Worm (Caenorhabditis elegans) whole organism, L4 larva: Measurements from ENCODE around the gene ubc-20.

ENCODE experiments used
- D1046.2 ChIP-seq: fragments of 200-800 bp; sonication (Bioruptor generic); IDR thresholded peaks from 2 replicates; pipeline ENCODE4 v1.3.6; 2022; ENCODE audit warnings: missing genetic modification characterization, missing compliant biosample characterization
- F44E2.7 ChIP-seq: fragments of 200-800 bp; sonication (Bioruptor generic); IDR thresholded peaks from 2 replicates; pipeline ENCODE4 v2.1.2; 2022; ENCODE audit warnings: missing genetic modification characterization, missing compliant biosample characterization
- T20F7.1 ChIP-seq: fragments of 200-800 bp; sonication (Bioruptor generic); optimal IDR thresholded peaks from 2 replicates; lab custom pipeline; 2018; ENCODE audit warnings: mild to moderate bottlenecking, missing genetic modification characterization, missing compliant biosample characterization
- Y48G9A.11 ChIP-seq: fragments of 200-800 bp; sonication (Bioruptor generic); IDR thresholded peaks from 2 replicates; pipeline ENCODE4 v1.3.6; 2022; ENCODE audit warnings: missing genetic modification reagents, missing genetic modification characterization, missing compliant biosample characterization
- Y5F2A.4 ChIP-seq: fragments of 200-800 bp; sonication (Bioruptor generic); optimal IDR thresholded peaks from 2 replicates; lab custom pipeline; 2018; ENCODE audit warnings: mild to moderate bottlenecking, missing genetic modification characterization, missing compliant biosample characterization
- aha-1 ChIP-seq: fragments of 150-350 bp; peaks from one replicate; lab custom pipeline; 2014; ENCODE audit warnings: missing biosample characterization, missing genetic modification characterization
- aly-2 ChIP-seq: sonication (generic microtip); optimal IDR thresholded peaks from 2 replicates; lab custom pipeline; 2018; ENCODE audit warnings: missing biosample characterization, missing genetic modification characterization
- arid-1 ChIP-seq: fragments of 200-800 bp; sonication (Bioruptor generic); conservative IDR thresholded peaks from 2 replicates; pipeline ENCODE4 v1.3.6; 2022; ENCODE audit warnings: missing genetic modification reagents, missing genetic modification characterization, missing compliant biosample characterization
- attf-4 ChIP-seq: sonication (generic microtip); optimal IDR thresholded peaks from 3 replicates; lab custom pipeline; 2017; ENCODE audit warnings: missing biosample characterization, missing genetic modification characterization
- ceh-44 ChIP-seq: fragments of 200-800 bp; sonication (Bioruptor generic); IDR thresholded peaks from 2 replicates; pipeline ENCODE4 v1.3.6; 2022; ENCODE audit warnings: missing genetic modification reagents, missing genetic modification characterization, missing compliant biosample characterization
- ces-1 ChIP-seq: fragments of 150-350 bp; sonication (generic microtip); optimal IDR thresholded peaks from 4 replicates; lab custom pipeline; 2014; ENCODE audit warnings: missing biosample characterization, missing genetic modification reagents, missing genetic modification characterization
- ctbp-1 ChIP-seq: fragments of 200-800 bp; sonication (Bioruptor generic); IDR thresholded peaks from 2 replicates; pipeline ENCODE4 v1.3.6; 2022; ENCODE audit warnings: missing genetic modification reagents, missing genetic modification characterization, missing compliant biosample characterization
- daf-12 ChIP-seq: fragments of 150-350 bp; optimal IDR thresholded peaks from 2 replicates; lab custom pipeline; 2014; ENCODE audit warnings: missing biosample characterization, missing genetic modification reagents, missing genetic modification characterization
- daf-16 ChIP-seq, 3 experiments: sonication (generic microtip); optimal IDR thresholded peaks; 2 replicates each; lab custom pipeline; 2016 to 2017; ENCODE audit warnings: missing genetic modification characterization in 3 of 3, missing genetic modification reagents in 3 of 3, mild to moderate bottlenecking in 2 of 3, missing compliant biosample characterization in 2 of 3, missing biosample characterization in 1 of 3, moderate library complexity in 1 of 3
- daf-19 ChIP-seq: fragments of 200-800 bp; sonication (Bioruptor generic); conservative IDR thresholded peaks from 2 replicates; pipeline ENCODE4 v1.3.6; 2022; ENCODE audit warnings: missing genetic modification characterization, missing compliant biosample characterization
- daf-8 ChIP-seq: fragments of 200-800 bp; sonication (Bioruptor generic); IDR thresholded peaks from 2 replicates; pipeline ENCODE4 v1.3.6; 2022; ENCODE audit warnings: missing genetic modification characterization, missing compliant biosample characterization
- dmd-8 ChIP-seq: fragments of 200-800 bp; sonication (Bioruptor generic); IDR thresholded peaks from 2 replicates; pipeline ENCODE4 v1.3.6; 2022; ENCODE audit warnings: missing genetic modification characterization, missing compliant biosample characterization
- dpl-1 ChIP-seq: fragments of 150-350 bp; optimal IDR thresholded peaks from 2 replicates; lab custom pipeline; 2014; ENCODE audit warnings: missing biosample characterization, missing genetic modification reagents, missing genetic modification characterization
- duxl-1 ChIP-seq: sonication (generic microtip); optimal IDR thresholded peaks from 2 replicates; lab custom pipeline; 2016; ENCODE audit warnings: mild to moderate bottlenecking, missing genetic modification characterization, moderate library complexity, missing compliant biosample characterization; ENCODE audit not compliant: poor library complexity
- egl-27 ChIP-seq: sonication (generic microtip); optimal IDR thresholded peaks from 3 replicates; lab custom pipeline; 2017; ENCODE audit warnings: missing biosample characterization, missing genetic modification reagents, missing genetic modification characterization
- egl-43 ChIP-seq: fragments of 200-800 bp; sonication (Bioruptor generic); IDR thresholded peaks from 2 replicates; pipeline ENCODE4 v1.3.6; 2022; ENCODE audit warnings: missing genetic modification reagents, missing genetic modification characterization, missing compliant biosample characterization
- fkh-10 ChIP-seq: fragments of 150-350 bp; optimal IDR thresholded peaks from 2 replicates; lab custom pipeline; 2014; ENCODE audit warnings: missing biosample characterization, missing genetic modification reagents, missing genetic modification characterization
- hif-1 ChIP-seq, 2 experiments: sonication (generic microtip); optimal IDR thresholded peaks; 2 replicates each; lab custom pipeline; 2016 to 2017; ENCODE audit warnings: missing compliant biosample characterization in 2 of 2, missing genetic modification characterization in 2 of 2, missing genetic modification reagents in 2 of 2, missing genotype in 2 of 2, mild to moderate bottlenecking in 1 of 2
- hlh-11 ChIP-seq: fragments of 200-800 bp; sonication (Bioruptor generic); optimal IDR thresholded peaks from 2 replicates; lab custom pipeline; 2018; ENCODE audit warnings: mild to moderate bottlenecking, missing genetic modification characterization, missing compliant biosample characterization
- hlh-30 ChIP-seq: sonication (generic microtip); optimal IDR thresholded peaks from 2 replicates; lab custom pipeline; 2017; ENCODE audit warnings: antibody characterized with exemption, mild to moderate bottlenecking, missing genetic modification characterization, missing compliant biosample characterization; ENCODE audit not compliant: insufficient read depth
- lin-15B ChIP-seq: fragments of 150-350 bp; sonication (generic microtip); optimal IDR thresholded peaks from 3 replicates; lab custom pipeline; 2014; ENCODE audit warnings: missing biosample characterization, missing genetic modification characterization
- lin-29 ChIP-seq: fragments of 200-800 bp; sonication (Bioruptor generic); IDR thresholded peaks from 2 replicates; pipeline ENCODE4 v1.3.6; 2022; ENCODE audit warnings: missing genetic modification reagents, missing genetic modification characterization, missing compliant biosample characterization
- lsy-2 ChIP-seq, 2 experiments: fragments of 150-350 bp in 1 of 2; sonication (generic microtip) in 1 of 2; optimal IDR thresholded peaks; 2 replicates each; lab custom pipeline; 2014 to 2017; ENCODE audit warnings: missing biosample characterization in 2 of 2, missing genetic modification characterization in 2 of 2
- madf-5 ChIP-seq, 2 experiments: fragments of 200-800 bp; sonication (Bioruptor generic); IDR thresholded peaks; 2 replicates each; pipeline ENCODE4 v1.3.6; 2022; ENCODE audit warnings: missing compliant biosample characterization in 2 of 2, missing genetic modification characterization in 2 of 2
- mxl-3 ChIP-seq: fragments of 200-800 bp; sonication (Bioruptor generic); optimal IDR thresholded peaks from 2 replicates; lab custom pipeline; 2018; ENCODE audit warnings: mild to moderate bottlenecking, missing genetic modification characterization, missing compliant biosample characterization
- nhr-11 ChIP-seq: fragments of 150-350 bp; optimal IDR thresholded peaks from 2 replicates; lab custom pipeline; 2014; ENCODE audit warnings: missing biosample characterization, missing genetic modification characterization
- nhr-77 ChIP-seq: fragments of 150-350 bp; optimal IDR thresholded peaks from 2 replicates; lab custom pipeline; 2014; ENCODE audit warnings: missing biosample characterization, missing genetic modification characterization
- pha-4 ChIP-seq, 2 experiments: fragments of 150-350 bp in 1 of 2; fragments of 200-800 bp in 1 of 2; sonication (Bioruptor generic) in 1 of 2; IDR thresholded peaks in 1 of 2; optimal IDR thresholded peaks in 1 of 2; 2 replicates each; pipeline versions ENCODE4 v1.3.6 to Lab custom; 2014 to 2022; ENCODE audit warnings: missing genetic modification characterization in 2 of 2, missing genetic modification reagents in 2 of 2, missing biosample characterization in 1 of 2, missing compliant biosample characterization in 1 of 2
- sdz-12 ChIP-seq: fragments of 200-800 bp; sonication (Bioruptor generic); optimal IDR thresholded peaks from 2 replicates; lab custom pipeline; 2018; ENCODE audit warnings: mild to moderate bottlenecking, missing genetic modification characterization, missing compliant biosample characterization
- unc-130 ChIP-seq: sonication (generic microtip); optimal IDR thresholded peaks from 2 replicates; lab custom pipeline; 2016; ENCODE audit warnings: missing genetic modification reagents, missing genetic modification characterization, missing compliant biosample characterization
- unc-62 ChIP-seq, 3 experiments: fragments of 150-350 bp in 1 of 3; sonication (generic microtip); optimal IDR thresholded peaks in 2 of 3; peaks in 1 of 3; 1 replicate in 1 of 3; 2 replicates in 2 of 3; lab custom pipeline; 2014 to 2017; ENCODE audit warnings: missing biosample characterization in 3 of 3, missing genetic modification characterization in 3 of 3, missing genetic modification reagents in 3 of 3, missing genotype in 1 of 3
- zfp-2 ChIP-seq: sonication (generic microtip); optimal IDR thresholded peaks from 2 replicates; lab custom pipeline; 2016; ENCODE audit warnings: mild to moderate bottlenecking, missing genetic modification characterization, missing compliant biosample characterization
- zip-11 ChIP-seq: fragments of 200-800 bp; sonication (Bioruptor generic); IDR thresholded peaks from 2 replicates; pipeline ENCODE4 v1.3.6; 2022; ENCODE audit warnings: missing genetic modification characterization, missing compliant biosample characterization
- zip-2 ChIP-seq: fragments of 150-350 bp; optimal IDR thresholded peaks from 2 replicates; lab custom pipeline; 2014; ENCODE audit warnings: missing biosample characterization, missing genetic modification characterization

Gene ubc-20

DNA sequence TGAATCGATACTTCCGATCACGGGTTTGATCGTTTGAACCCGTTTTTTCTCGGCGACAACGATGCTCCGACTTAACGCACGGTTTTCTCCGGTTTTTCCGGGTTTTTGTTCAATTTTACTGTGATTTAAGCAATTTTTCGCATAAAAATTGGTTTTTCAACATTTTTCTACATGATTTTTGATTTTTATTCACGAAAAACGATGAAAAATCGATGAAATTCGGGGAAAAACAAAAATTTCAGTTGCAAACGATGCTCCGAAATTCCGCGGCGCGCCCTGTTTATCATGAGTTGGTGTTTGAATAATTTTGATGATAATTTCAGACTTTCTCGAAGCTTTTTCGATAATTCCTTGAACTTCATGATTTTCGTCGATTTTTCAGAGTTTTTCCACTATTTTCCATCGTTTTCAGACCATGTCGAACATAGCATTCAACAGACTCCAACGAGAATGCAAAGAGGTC, at the start of gene ubc-20:
ubc-20 (plus strand) TSS at position 413 of the 463 bp plus-strand sequence.
- TF ChIP-seq daf-8 (GFP tag; lab: Robert Waterston, UW) (no peak), aha-1 (tag; lab: Kevin White, UChicago) (no peak), lsy-2 (tag; optimal IDR thresholded peaks at IDR 0.05; lab: Kevin White, UChicago) (peak in 1 of 2 experiments; percentile 26), ces-1 (GFP tag; lab: Kevin White, UChicago) (no peak), zip-2 (no peak), aly-2 (tag; lab: Kevin White, UChicago) (no peak), daf-12 (tag; lab: Kevin White, UChicago) (no peak), T20F7.1 (GFP tag; lab: Kevin White, UChicago) (peak; percentile 98), madf-5 (GFP tag; IDR thresholded peaks at IDR 0.05; lab: Robert Waterston, UW) (no peak), unc-130 (GFP tag; lab: Kevin White, UChicago) (no peak), hlh-30 (tag; lab: Kevin White, UChicago) (peak; percentile 62), egl-43 (no peak), nhr-77 (peak; percentile 25), Y48G9A.11 (GFP tag; lab: Robert Waterston, UW) (peak; percentile 95), daf-16 (GFP tag; optimal IDR thresholded peaks at IDR 0.05; lab: Kevin White, UChicago) (no peak), daf-16 (tag; optimal IDR thresholded peaks at IDR 0.05; lab: Kevin White, UChicago) (peak; percentile 11), dpl-1 (GFP tag; lab: Kevin White, UChicago) (peak; percentile 15)

DNA sequence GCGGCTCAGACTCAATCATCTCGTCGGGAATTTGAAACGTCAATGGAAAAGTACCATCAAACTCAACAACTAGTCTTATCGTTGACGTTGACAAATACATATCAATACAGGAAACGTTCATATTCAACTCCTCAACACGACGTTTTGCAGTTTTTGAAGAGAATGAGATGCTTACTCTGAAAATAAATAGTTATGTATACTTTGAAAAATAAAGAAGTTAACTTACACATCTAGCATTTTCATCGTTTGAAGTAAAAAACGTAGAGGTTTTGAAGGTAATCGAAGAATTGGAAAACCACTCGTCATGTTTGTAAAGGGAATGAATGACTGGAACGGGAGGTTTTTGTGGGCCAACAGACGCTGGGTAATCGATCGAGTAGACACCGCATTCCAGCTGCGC, 47.7 kb upstream of the ubc-20 start, which contains the start of gene fbxb-81:
fbxb-81 (minus strand) TSS at position 314 of the 400 bp plus-strand sequence.
- TF ChIP-seq unc-62 (GFP tag; optimal IDR thresholded peaks at IDR 0.05 in 1 of 2; lab: Kevin White, UChicago) (peak in 1 of 2 experiments; percentile 94), unc-62 (tag; optimal IDR thresholded peaks at IDR 0.05; lab: Kevin White, UChicago) (no peak), duxl-1 (tag; lab: Kevin White, UChicago) (no peak), lin-29 (no peak)

- TF ChIP-seq lin-15B = no peak
- TF ChIP-seq attf-4 (tag; lab: Kevin White, UChicago) = no peak
- TF ChIP-seq D1046.2 (GFP tag; lab: Robert Waterston, UW) = no peak
- no peak for TF ChIP-seq zfp-2 (tag; lab: Kevin White, UChicago)
- TF ChIP-seq ceh-44 = no peak
- no peak for TF ChIP-seq egl-43
- no peak for TF ChIP-seq sdz-12
- TF ChIP-seq hlh-11 (tag; lab: Kevin White, UChicago) = no peak
- TF ChIP-seq egl-27 = no peak
- TF ChIP-seq unc-62 (GFP tag; optimal IDR thresholded peaks at IDR 0.05 in 1 of 2; lab: Kevin White, UChicago) = no peak
- TF ChIP-seq unc-62 (tag; optimal IDR thresholded peaks at IDR 0.05; lab: Kevin White, UChicago) = no peak
- no peak for TF ChIP-seq daf-19
- TF ChIP-seq fkh-10 (GFP tag; lab: Kevin White, UChicago) = no peak
- no peak for TF ChIP-seq zip-11 (GFP tag; lab: Robert Waterston, UW)
- TF ChIP-seq arid-1 (GFP tag; lab: Robert Waterston, UW) = no peak
Measured at ce11 chrIII:143121-143520, 45.5 kb upstream of the ubc-20 start, which contains the start of gene fbxb-82. fbxb-82 (minus strand) TSS chrIII:143221.

- no peak for TF ChIP-seq dmd-8 (GFP tag; lab: Robert Waterston, UW)
- TF ChIP-seq F44E2.7 (GFP tag; lab: Robert Waterston, UW) = no peak
- TF ChIP-seq hif-1 (tag; optimal IDR thresholded peaks at IDR 0.05; lab: Kevin White, UChicago) = no peak
- no peak for TF ChIP-seq arid-1 (GFP tag; lab: Robert Waterston, UW)
- no peak for TF ChIP-seq ctbp-1
- no peak for TF ChIP-seq zfp-2 (tag; lab: Kevin White, UChicago)
- no peak for TF ChIP-seq D1046.2 (GFP tag; lab: Robert Waterston, UW)
- no peak for TF ChIP-seq unc-62 (GFP tag; optimal IDR thresholded peaks at IDR 0.05 in 1 of 2; lab: Kevin White, UChicago)
- TF ChIP-seq unc-62 (tag; optimal IDR thresholded peaks at IDR 0.05; lab: Kevin White, UChicago) = no peak
- no peak for TF ChIP-seq pha-4 (GFP tag; IDR thresholded peaks at IDR 0.05; lab: Robert Waterston, UW)
- TF ChIP-seq pha-4 (tag; optimal IDR thresholded peaks at IDR 0.05; lab: Kevin White, UChicago) = no peak
- TF ChIP-seq Y48G9A.11 (GFP tag; lab: Robert Waterston, UW) = no peak
- no peak for TF ChIP-seq nhr-11 (tag; lab: Kevin White, UChicago)
- no peak for TF ChIP-seq Y5F2A.4
- no peak for TF ChIP-seq mxl-3
- TF ChIP-seq, all 104 proteins: peak for 0
Measured at ce11 chrIII:145078-145477, 43.6 kb upstream of the ubc-20 start, which contains the start of the genes T17A3.12 and fbxb-83. T17A3.12 (minus strand) TSS chrIII:145178. fbxb-83 (minus strand) TSS chrIII:145211.
